Fruit fly (Drosophila melanogaster) Kc167 (cell line): Measurements from ENCODE around the gene CG9109.

Experiments used
- Myc ChIP-seq: fragments of >200 bp; optimal IDR thresholded peaks from 2 replicates; lab custom pipeline; 2017; ENCODE audit warnings: missing external identifiers
- Sin3A ChIP-seq: fragments of >200 bp; optimal IDR thresholded peaks from 2 replicates; lab custom pipeline; 2018; ENCODE audit warnings: missing external identifiers
- h ChIP-seq: fragments of >200 bp; optimal IDR thresholded peaks from 3 replicates; lab custom pipeline; 2018; ENCODE audit warnings: missing external identifiers
- insv ChIP-seq: fragments of >200 bp; optimal IDR thresholded peaks from 3 replicates; lab custom pipeline; 2018; ENCODE audit warnings: missing external identifiers
- psq ChIP-seq: fragments of >200 bp; optimal IDR thresholded peaks from 2 replicates; lab custom pipeline; 2017; ENCODE audit warnings: missing external identifiers
- ttk ChIP-seq: sonication (Bioruptor generic); optimal IDR thresholded peaks from 2 replicates; lab custom pipeline; 2017; ENCODE audit warnings: missing external identifiers

The CG9109 gene

DNA sequence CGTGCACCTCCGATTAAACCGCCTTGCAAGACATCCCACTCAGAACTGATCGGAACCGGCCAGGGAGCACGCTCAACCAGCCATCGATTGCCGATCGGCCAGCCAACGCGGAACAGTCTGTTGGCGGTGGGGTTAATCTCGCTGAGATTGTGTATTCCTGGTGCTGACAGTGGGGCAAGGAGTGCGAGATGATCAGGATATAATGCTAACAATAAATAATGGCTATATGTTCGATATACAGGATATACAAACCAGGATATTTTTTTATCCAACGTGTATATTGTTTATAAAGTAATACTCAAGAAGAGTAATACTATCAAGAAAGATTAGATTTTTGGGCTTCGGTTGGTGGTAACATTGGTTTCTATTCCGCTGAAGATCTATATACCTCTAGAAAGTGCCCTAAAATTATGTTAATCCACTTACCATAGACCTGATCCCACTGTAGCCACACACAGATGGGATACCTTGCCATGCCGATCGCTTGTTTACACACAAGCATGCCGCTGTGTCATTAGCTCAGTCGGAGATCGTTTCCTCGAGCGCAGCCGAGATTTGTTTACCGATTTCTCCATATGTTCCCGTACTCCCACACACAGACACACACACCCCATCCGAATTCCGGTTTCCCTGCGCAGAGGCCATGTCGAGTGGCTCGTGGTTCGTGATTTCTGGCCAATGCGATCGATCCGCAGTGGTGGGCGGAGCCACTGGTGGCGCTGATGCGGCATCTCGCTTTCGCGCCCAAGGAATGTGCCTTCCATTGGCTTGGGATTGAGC is 14.7 kb downstream of the CG9109 start, which contains the start of gene H2.0:
Gene H2.0, minus strand, starts transcription at position 51 of the 780 bp plus-strand sequence.
- TF ChIP-seq ttk (lab: Kevin White, UChicago) (no peak), Sin3A (lab: Kevin White, UChicago) (no peak), h (no peak), insv (lab: Kevin White, UChicago) (no peak), psq (lab: Kevin White, UChicago) (no peak), Myc (lab: Kevin White, UChicago) (no peak)

DNA sequence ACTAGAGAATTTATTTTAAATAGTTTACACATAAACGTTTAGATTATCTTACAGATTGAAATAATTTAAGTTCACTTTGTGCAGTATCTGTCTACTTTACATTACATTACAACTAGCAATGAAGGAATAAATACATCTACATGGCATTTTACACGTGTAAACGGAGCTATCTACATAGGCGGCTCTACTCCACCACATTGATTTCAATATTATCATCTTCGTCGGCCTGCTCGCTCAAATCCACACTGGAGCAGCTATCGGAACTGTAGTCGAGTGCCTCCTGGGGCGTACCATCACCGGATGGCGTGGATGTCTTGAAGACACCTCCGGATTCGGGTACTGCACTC is 21.2 kb downstream of the CG9109 start:
- TF ChIP-seq insv (lab: Kevin White, UChicago): no peak
- TF ChIP-seq h: no peak
- TF ChIP-seq Sin3A (lab: Kevin White, UChicago): no peak
- no peak for TF ChIP-seq ttk (lab: Kevin White, UChicago)
- TF ChIP-seq psq (lab: Kevin White, UChicago): no peak

DNA sequence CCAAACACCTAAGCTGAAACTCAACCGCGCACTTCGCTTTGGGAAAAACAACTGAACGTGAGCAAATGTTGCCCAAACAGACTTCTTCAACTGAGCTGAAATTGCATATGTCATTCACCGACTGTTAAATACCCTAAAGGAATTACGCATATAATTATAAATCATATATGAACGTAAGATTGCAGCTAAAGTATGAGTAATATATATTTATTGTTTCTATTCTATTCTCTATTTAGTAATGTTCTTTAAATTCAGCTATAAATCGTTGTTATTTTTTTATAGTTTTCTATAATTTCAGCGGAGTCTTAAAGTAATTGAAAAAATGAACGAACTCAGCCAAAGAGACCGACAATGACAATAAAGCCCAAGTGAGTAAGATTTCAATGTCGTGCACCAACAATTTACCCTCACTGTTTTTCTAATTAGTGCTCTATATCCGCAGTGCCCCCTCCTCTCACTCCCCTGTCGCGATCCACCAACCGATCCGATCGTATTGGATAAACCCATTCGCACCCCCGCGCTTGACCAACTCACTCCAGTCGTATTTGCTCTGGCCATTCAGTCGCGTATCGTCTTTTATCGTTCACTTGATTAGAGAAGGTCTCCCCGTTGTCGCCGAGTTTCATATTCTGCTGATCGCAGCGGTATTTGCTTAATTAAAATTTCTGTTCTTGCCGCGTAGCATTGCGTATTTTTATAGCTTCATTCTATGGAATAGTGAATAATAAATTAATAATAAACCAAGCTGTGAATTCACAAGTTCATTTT is 21.7 kb downstream of the CG9109 start, which contains the start of gene CG9098:
Gene CG9098, minus strand, starts transcription at position 36 of the 768 bp plus-strand sequence.
- no peak for TF ChIP-seq Sin3A (lab: Kevin White, UChicago)
- no peak for TF ChIP-seq h
- TF ChIP-seq Myc (lab: Kevin White, UChicago): no peak
- no peak for TF ChIP-seq psq (lab: Kevin White, UChicago)
- TF ChIP-seq insv (lab: Kevin White, UChicago): no peak
- no peak for TF ChIP-seq ttk (lab: Kevin White, UChicago)

DNA sequence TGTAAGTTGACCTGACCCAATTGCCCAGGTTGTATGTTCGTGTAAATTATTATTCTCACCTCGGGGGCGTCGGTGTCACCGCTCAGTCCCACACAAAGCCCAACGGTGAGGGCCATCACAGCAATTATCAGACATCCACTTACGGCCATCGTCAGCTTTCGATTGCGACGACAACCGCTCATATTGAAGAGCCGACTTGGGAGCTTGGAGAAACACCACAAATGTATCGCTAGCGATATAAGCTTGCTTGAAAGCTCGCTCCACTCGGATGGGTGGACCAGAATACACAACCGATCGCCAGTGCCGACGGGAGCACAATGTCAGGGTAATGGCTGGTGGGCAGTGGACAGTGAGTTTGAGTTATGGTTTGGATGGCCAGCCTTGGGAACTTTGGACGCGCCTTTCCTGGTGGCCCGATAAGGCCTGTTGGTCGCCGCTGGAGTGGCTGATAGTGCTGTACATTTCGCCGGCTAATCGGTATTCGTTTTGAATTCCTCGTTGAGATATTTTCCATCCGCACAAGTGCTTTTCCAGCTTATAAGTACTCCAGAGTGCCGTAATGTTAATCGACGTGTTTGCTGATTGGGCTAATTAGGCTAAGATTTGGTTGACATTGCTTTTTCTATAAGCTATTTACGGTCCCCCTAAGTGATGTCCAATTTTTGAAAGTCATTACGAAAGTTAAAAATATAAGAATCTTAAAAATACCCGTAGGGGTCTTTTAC is 27.6 kb downstream of the CG9109 start, which contains the start of gene Gal:
Gene Gal, minus strand, starts transcription at position 320 of the 725 bp plus-strand sequence.
- TF ChIP-seq insv (lab: Kevin White, UChicago) (no peak), ttk (lab: Kevin White, UChicago) (no peak), psq (lab: Kevin White, UChicago) (no peak), h (no peak)

DNA sequence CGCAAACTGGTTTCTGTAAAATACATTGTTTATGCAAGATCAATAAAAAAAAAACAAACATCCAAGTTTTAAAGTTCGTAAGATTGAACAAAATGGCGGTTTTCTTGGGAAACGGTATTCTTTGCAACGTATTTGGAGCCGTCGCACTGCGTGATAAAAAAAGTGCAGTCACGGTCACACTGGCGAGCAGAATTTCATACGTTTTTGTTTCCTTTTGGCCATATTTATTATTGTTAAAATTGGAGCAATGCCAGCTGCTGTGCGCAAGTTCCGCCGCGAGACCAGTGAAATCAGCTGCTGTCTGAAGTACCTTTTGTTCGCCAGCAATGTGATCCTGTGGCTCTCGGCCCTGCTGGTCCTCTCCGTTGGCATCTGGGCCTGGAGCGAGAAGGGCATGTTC is 34.2 kb downstream of the CG9109 start, which contains the start of gene Tsp26A:
Gene Tsp26A, plus strand, starts transcription at position 164 of the 400 bp plus-strand sequence.
- TF ChIP-seq Sin3A (lab: Kevin White, UChicago): no peak
- TF ChIP-seq insv (lab: Kevin White, UChicago): no peak
- no peak for TF ChIP-seq ttk (lab: Kevin White, UChicago)
- TF ChIP-seq Myc (lab: Kevin White, UChicago): no peak
- no peak for TF ChIP-seq psq (lab: Kevin White, UChicago)

DNA sequence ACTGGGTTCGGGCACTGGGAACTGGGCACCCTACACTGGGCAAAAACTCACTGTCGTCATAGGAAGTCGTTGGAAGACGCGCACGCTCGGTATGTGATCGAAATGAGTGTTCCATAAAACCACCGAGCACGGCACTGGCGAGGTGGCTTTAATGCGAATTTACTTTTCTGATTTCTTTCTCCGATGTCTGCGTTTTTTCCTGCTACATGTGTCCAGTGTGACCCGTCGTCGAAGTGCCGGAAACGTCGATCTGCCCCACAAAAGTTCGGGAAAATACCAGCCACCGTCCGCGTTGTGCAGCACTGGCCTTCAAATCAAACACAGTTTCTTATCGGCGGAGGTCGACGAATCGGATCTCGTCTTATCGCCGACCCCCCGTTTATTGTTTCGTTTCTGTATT is 35.0 kb downstream of the CG9109 start, which contains the start of gene Kdm5:
Gene Kdm5, minus strand, starts transcription at position 255 of the 400 bp plus-strand sequence.
- TF ChIP-seq ttk (lab: Kevin White, UChicago) (no peak), h (no peak)

DNA sequence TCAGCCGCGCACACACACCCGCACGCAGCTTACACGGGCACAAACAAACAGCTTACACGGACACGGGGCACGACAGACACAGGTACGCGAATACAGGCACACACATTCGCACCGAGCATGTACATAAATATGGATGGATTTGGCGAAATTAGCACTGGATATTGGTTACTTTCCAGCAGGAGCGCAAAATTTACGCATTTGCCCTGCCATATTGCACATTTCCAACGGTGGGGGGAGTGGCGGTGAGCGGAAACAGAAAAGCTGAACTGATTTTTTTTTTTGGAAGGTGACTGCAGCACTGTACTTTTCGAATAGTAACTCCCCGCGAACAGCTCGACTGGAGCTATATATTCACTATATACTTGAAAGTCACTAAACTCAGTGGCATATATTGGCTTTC is 35.8 kb downstream of the CG9109 start:
- TF ChIP-seq h (no peak), psq (lab: Kevin White, UChicago) (no peak), insv (lab: Kevin White, UChicago) (no peak), Myc (lab: Kevin White, UChicago) (no peak), ttk (lab: Kevin White, UChicago) (no peak), Sin3A (lab: Kevin White, UChicago) (no peak)

DNA sequence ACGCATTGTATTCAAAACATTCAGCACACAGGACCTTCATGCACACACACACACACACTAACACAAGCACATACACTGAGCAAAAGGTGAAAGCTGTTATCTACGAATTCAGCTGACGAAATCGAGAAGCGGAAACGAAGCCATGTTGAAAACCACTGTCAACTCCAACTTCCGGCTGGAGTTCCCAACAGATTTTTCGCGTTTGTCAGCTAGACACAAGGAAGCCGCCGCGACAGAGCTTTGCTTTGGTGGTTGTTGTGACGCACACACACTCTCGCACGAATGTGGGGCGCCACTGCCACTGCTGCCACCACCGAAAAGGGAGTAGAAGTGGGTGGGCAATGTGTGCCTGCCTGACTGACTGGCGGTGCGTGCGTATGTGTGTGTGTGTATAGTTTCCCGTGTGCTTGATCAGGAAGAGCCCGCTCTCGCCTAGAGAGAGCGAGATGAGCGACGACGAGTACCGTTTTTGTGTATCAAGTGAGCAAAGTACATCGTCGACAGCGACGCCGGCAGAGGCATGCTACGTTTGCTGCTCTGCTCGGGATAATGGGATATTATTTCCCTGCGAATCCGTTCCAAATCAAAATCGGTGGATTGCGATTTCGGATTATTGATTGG is 36.5 kb downstream of the CG9109 start:
- no peak for TF ChIP-seq h
- TF ChIP-seq ttk (lab: Kevin White, UChicago): no peak
- no peak for TF ChIP-seq Myc (lab: Kevin White, UChicago)
- no peak for TF ChIP-seq Sin3A (lab: Kevin White, UChicago)
- TF ChIP-seq insv (lab: Kevin White, UChicago): no peak
- no peak for TF ChIP-seq psq (lab: Kevin White, UChicago)

DNA sequence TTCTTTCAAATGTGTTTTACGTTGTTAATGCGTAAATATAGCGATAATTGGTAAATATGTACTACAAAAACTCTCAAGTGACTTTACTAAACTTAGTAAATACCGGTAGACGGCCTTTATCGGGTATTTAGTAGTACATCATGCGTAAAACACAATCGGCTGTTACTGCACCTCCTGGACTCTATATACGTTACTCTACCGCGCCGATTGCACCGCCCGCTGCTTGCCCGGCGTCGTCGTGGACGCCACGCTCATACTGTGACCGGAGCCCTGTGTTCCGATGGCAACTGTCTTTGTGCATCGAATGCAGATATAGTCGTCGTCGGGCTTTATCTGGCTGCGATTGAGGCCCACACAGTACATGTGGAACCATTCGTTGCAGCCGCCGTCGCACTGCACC is 43.8 kb downstream of the CG9109 start:
- no peak for TF ChIP-seq psq (lab: Kevin White, UChicago)

DNA sequence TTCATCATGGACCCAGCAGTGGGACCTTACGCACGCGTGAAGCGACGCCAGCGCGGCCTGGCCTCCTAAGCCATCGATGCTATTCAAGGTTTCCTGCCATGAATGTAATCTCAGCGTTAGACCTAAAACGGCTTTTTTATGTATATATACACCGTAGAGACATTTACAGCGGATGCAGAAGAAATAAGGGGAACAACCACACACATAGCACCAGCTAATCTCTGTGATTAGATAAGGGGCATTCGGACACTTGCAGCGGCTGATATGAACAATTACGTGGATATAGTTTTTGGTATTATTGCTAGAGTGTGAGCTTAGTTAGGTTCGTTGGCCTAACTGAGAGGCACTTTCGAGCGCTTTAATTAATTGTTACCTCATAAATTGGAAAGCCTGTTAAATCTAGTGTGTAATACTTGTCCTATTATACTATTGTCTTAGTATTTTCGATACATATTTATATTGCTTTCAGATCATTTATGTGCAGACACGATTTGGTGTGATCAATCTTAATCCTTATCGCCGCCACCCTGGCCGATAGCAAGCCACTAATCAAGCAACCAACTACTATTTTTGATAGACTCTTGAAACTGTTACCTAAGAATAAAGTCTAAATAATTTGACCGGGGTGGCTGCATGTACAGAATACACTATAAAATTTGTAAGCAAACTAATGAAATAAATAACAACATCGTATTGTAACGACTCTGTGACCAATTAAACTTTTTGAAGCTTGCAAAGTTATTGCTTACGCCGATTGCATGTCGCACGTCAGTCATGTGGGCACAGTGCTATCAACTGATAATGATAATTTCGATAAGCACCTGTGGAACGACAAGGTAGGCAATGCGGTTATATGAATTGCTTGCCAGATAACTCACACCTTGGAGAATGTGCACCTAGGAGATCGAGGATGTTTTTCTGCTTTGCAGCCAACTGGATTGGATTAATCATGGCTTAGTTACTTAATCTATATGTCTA is 45.8 kb downstream of the CG9109 start:
- TF ChIP-seq ttk (lab: Kevin White, UChicago) (no peak), Sin3A (lab: Kevin White, UChicago) (no peak), insv (lab: Kevin White, UChicago) (no peak), psq (lab: Kevin White, UChicago) (no peak), h (no peak), Myc (lab: Kevin White, UChicago) (no peak)
